Fruit fly (Drosophila melanogaster) whole organism, larva: ENCODE measurements around the gene CG14200.
A peak's percentile ranks its signal among the peaks of the same experiment; 100 is the strongest.

Experiments
- noc ChIP-seq: fragments of 200-800 bp; sonication (Bioruptor generic); optimal IDR thresholded peaks from 3 replicates; lab custom pipeline; 2019; ENCODE audit warnings: missing biosample characterization, mild to moderate bottlenecking, missing genetic modification characterization, moderate library complexity

The CG14200 gene

DNA sequence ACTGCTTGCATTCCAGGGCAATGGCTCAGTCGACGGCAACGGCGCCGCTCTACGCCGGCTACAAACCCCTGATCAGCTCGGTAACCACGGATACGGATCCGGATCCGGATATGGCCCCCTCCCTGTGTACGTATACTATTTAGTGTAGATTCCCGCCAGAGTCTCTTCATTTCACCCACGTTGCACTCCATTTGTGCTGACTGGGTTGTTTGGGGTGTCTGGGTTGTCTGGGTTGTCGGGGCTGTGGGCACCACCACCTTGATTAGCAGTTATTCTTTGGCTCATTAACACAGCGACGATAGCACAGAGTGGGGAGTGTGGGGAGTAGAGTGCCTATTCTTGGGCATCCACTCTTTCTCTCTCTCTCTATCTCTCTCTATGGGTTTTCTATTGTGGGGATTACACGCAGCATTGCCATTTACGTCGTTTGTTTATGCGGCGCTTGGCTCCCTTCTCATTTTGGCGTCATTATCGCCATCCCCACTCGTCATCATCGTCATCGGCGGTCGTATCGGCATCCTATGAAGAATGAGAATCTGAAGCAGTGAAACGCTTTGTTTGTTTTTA is 3.5 kb downstream of the CG14200 start:
- no peak for TF ChIP-seq noc (tag; lab: Kevin White, UChicago)

DNA sequence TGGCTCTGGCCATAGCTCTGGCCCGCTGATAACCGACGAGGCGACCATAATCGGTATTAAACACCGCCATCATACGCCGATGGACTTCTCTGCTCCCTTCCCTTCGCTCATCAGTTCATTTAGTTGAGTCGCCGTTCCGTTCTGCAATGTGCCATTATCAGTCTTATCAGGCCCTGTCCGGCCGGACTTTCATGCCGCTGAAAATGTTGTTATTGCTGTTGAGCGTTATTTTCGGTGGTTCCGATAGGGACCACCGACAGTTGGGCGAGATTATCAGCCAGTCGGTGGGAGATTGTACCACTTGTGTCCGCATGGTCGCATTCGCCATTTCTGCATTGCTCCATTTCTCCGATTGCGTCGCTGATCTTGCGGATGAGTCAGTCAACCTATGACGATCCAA is 6.0 kb downstream of the CG14200 start:
- peak; percentile 10 for TF ChIP-seq noc (tag; lab: Kevin White, UChicago)

DNA sequence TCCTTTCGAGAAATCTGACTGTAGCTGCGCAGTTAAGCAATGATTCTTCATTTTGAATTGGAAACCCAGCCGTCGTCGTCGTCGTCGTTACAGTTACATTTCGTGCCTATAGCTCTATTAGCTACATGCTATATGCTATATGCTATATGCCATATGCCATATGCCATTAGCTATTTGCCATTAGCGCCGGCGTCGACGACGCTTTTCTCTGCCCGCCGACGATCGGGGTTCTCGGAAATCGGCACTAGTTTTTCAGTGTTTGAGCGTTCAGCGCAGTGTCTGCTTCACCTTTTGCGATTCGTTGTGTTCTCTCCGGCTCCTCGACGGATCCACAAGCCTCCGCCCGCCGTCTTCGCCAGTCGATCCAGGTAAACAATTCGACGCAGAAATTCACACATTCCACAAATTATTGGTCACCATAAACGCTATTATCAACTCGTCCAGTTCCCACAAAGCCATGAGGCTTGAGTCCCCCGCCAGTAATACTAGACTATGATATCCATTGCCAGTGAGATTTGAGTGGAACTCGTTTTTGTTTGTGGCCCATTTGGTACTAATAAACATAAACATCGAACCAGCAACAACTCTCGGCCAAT is 9.0 kb downstream of the CG14200 start:
- TF ChIP-seq noc (tag; lab: Kevin White, UChicago) = no peak

- TF ChIP-seq noc (tag; lab: Kevin White, UChicago) = peak; percentile 58
Observed at dm6 chrX:19505334-19506185, 10.3 kb downstream of the CG14200 start.

- TF ChIP-seq noc (tag; lab: Kevin White, UChicago) = no peak
Observed at dm6 chrX:19510204-19510603, 14.9 kb downstream of the CG14200 start.

DNA sequence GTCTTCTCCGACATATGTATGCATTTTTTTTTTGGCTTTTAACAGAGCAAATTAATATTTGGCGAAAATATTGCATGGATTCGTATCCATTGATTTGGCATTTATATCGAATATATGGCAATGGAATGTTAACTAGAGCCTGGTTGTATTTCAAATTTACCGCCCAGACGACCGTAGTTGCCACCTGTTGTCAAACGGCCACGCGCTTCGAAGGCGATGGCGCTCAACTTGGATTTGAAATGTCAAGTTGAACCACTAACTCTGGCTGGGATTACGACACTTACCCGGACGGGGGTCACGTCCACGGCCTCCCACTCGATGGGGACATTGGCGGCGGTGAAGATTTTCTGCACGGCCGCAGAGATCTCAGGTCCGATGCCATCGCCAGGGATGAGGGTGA is 25.1 kb downstream of the CG14200 start:
- no peak for TF ChIP-seq noc (tag; lab: Kevin White, UChicago)

DNA sequence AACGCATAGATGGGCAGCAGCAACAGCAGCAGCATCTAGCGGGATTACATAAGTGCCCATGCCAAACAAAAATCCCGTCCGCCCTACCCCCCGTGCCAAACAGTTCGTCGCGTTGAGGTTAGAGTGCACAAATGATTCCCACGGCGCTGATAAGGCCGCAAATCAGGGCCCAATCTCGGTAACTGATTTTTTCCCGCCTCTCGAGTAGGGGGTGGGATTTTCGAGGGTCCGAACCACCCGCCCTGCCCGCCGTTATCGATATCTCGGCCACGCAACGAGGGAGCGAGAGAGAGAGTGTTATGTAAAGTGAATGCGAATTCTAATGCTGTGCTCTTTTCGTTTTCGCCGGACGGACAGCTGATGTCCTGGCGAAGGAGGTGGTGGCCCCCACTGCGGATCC is 25.6 kb downstream of the CG14200 start:
- TF ChIP-seq noc (tag; lab: Kevin White, UChicago) = no peak

DNA sequence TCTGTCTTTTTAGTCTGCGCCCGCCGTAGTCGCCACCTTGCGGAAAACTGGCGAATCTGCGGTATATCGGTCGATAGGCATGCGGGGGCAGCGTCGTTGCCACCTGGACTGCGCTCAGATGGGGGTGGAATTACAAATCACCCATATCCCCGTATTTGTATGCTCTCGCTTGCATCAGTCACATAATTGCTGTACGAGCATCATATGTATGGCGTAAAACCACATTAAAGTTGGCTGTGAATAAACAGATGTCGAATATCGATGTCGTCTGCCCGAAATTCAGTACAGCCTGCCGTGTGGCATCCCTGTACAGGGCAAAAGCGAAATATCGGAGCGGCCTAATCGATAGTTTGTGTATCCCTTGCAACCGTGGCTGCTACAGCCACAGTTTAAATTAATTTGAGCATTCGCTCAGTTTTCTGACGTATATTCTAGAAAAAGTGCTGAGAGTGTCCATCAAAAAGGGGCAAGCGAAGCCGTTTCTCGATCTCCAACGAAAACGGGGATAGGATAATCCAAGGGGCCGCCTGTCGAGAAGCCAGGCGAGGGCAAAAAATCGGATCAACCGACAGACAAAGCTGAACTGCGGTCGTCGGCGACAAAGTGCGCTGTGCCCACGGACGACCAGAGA is 26.6 kb downstream of the CG14200 start, which contains the start of the genes Idh3a and CoRest:
Gene Idh3a, minus strand, starts transcription at position 58 of the 631 bp plus-strand sequence.
Gene CoRest, plus strand, starts transcription at position 177 of the 631 bp plus-strand sequence.
- no peak for TF ChIP-seq noc (tag; lab: Kevin White, UChicago)

DNA sequence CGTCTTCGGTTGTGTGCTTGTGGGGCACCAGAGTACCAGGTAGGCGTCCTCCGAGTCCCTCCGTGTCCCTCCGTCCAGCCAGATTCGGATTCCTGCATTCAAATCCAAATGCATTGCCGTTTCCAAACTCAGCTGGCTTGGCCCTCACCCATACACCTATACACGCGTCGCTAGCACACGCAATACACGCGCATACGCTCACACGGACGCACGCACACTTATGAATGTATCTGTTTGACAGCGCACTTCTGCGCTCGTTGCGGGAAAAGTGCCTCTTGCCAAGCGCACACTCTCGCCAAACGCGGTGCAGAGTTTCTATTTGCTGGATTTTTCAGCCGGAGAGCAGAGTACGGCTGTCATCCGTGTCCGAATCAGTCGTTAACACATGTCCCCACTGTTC is 27.3 kb downstream of the CG14200 start:
- TF ChIP-seq noc (tag; lab: Kevin White, UChicago) = no peak

DNA sequence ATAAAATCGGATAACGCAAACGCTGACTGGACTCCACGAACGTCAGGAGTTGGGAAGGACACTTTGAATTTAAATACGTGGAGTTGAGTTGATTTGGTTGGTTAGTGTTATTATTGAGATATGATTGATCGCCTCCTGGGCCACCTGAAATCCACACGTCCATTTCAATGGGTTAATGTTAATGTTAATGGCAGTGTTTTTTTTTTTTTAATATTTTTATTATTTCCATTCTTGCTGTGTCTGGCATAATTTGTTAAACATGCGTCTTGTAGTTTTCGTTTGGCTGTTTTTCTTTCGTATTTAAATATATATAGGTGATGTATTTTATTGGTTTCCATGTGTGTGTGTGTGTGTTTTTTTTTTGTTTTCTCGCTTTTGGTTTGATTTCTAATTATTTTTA is 36.3 kb downstream of the CG14200 start, which contains the start of gene CG12231:
Gene CG12231, minus strand, starts transcription at position 101 of the 400 bp plus-strand sequence.
- no peak for TF ChIP-seq noc (tag; lab: Kevin White, UChicago)

- no peak for TF ChIP-seq noc (tag; lab: Kevin White, UChicago)
Observed at dm6 chrX:19535394-19535793, 40.1 kb downstream of the CG14200 start.

- no peak for TF ChIP-seq noc (tag; lab: Kevin White, UChicago)
Observed at dm6 chrX:19545865-19546657, 50.8 kb downstream of the CG14200 start.

- no peak for TF ChIP-seq noc (tag; lab: Kevin White, UChicago)
Observed at dm6 chrX:19546658-19547038, 51.3 kb downstream of the CG14200 start.

- no peak for TF ChIP-seq noc (tag; lab: Kevin White, UChicago)
Observed at dm6 chrX:19547382-19547781, 52.1 kb downstream of the CG14200 start, which contains the start of gene CG32532. TSS of gene CG32532 (minus strand) at chrX:19547482.

- no peak for TF ChIP-seq noc (tag; lab: Kevin White, UChicago)
Observed at dm6 chrX:19548438-19548837, 53.1 kb downstream of the CG14200 start.
